Fruit fly (Drosophila melanogaster): ENCODE results near the gene bnk.

The bnk gene

dm6 chr3R:31213227-31213626, 20.1 kb downstream of the bnk start, which contains the start of the genes Zwilch and CG1542 (continued):
- peak; percentile 81 for TF ChIP-seq HLH4C (GFP tag; IDR thresholded peaks at IDR 0.05; ENCODE audit: partially characterized antibody)
- TF ChIP-seq Atf6 (GFP tag; IDR thresholded peaks at IDR 0.05), result no peak
- no peak for TF ChIP-seq sd (tag; optimal IDR thresholded peaks at IDR 0.05)
- no peak for TF ChIP-seq CG6272 (GFP tag; IDR thresholded peaks at IDR 0.05)
- TF ChIP-seq nom (GFP tag; optimal IDR thresholded peaks at IDR 0.05), result no peak
- no peak for TF ChIP-seq Dip2 (GFP tag; IDR thresholded peaks at IDR 0.05)
- TF ChIP-seq scrt (GFP tag; optimal IDR thresholded peaks at IDR 0.05), result no peak
- TF ChIP-seq CG8478 (optimal IDR thresholded peaks at IDR 0.05), result no peak
- TF ChIP-seq fd64A (GFP tag; optimal IDR thresholded peaks at IDR 0.05), result no peak
- TF ChIP-seq CG1832 (GFP tag; optimal IDR thresholded peaks at IDR 0.05), result no peak
- TF ChIP-seq CTCF (GFP tag; optimal IDR thresholded peaks at IDR 0.05), result no peak
- peak; percentile 79 for TF ChIP-seq amos (GFP tag; IDR thresholded peaks at IDR 0.05; ENCODE audit: partially characterized antibody)
- no peak for TF ChIP-seq CG31388 (GFP tag; optimal IDR thresholded peaks at IDR 0.05)
- TF ChIP-seq zen (tag; optimal IDR thresholded peaks at IDR 0.05), result no peak
- TF ChIP-seq D19A (tag; optimal IDR thresholded peaks at IDR 0.05), result no peak
- no peak for TF ChIP-seq pb (GFP tag; optimal IDR thresholded peaks at IDR 0.05)
- no peak for TF ChIP-seq fd3F (GFP tag; optimal IDR thresholded peaks at IDR 0.05)
- no peak for TF ChIP-seq CG2129 (GFP tag; IDR thresholded peaks at IDR 0.05; ENCODE audit: partially characterized antibody)
- TF ChIP-seq CG10979 (tag; optimal IDR thresholded peaks at IDR 0.05), result no peak
- TF ChIP-seq Bteb2 (GFP tag; optimal IDR thresholded peaks at IDR 0.05), result no peak
- TF ChIP-seq CG6854 (GFP tag; optimal IDR thresholded peaks at IDR 0.05), result no peak
- no peak for TF ChIP-seq CG3163 (GFP tag; optimal IDR thresholded peaks at IDR 0.05)
- no peak for TF ChIP-seq CG6765 (GFP tag; optimal IDR thresholded peaks at IDR 0.05)
- no peak for TF ChIP-seq HLH54F (GFP tag; optimal IDR thresholded peaks at IDR 0.05)
- no peak for TF ChIP-seq CG11398 (GFP tag; optimal IDR thresholded peaks at IDR 0.05)
- no peak for TF ChIP-seq jigr1 (GFP tag; IDR thresholded peaks at IDR 0.05)
- TF ChIP-seq CG15696 (tag; optimal IDR thresholded peaks at IDR 0.05), result no peak
- TF ChIP-seq ac (GFP tag; optimal IDR thresholded peaks at IDR 0.05), result no peak
- TF ChIP-seq Dref (GFP tag; IDR thresholded peaks at IDR 0.05), result peak; percentile 96
- no peak for TF ChIP-seq sug (tag; optimal IDR thresholded peaks at IDR 0.05)
- TF ChIP-seq CG17612 (GFP tag; IDR thresholded peaks at IDR 0.05), result no peak
- no peak for TF ChIP-seq sens-2 (GFP tag; IDR thresholded peaks at IDR 0.05)
- TF ChIP-seq CG34376 (GFP tag; optimal IDR thresholded peaks at IDR 0.05), result no peak
- TF ChIP-seq tx (GFP tag; optimal IDR thresholded peaks at IDR 0.05), result no peak
- TF ChIP-seq CG4820 (GFP tag; optimal IDR thresholded peaks at IDR 0.05), result no peak
- no peak for TF ChIP-seq disco-r (GFP tag; optimal IDR thresholded peaks at IDR 0.05)
- TF ChIP-seq seq (GFP tag; IDR thresholded peaks at IDR 0.05), result no peak
- TF ChIP-seq CG15514 (GFP tag; optimal IDR thresholded peaks at IDR 0.05), result peak; percentile 72
- no peak for TF ChIP-seq CrebB (tag; optimal IDR thresholded peaks at IDR 0.05)
- no peak for TF ChIP-seq aop (GFP tag; IDR thresholded peaks at IDR 0.05)
- TF ChIP-seq Doc2 (GFP tag; IDR thresholded peaks at IDR 0.05), result no peak
- TF ChIP-seq Chrac-16 (GFP tag; optimal IDR thresholded peaks at IDR 0.05), result no peak
- TF ChIP-seq ATbp (GFP tag; optimal IDR thresholded peaks at IDR 0.05), result no peak
- TF ChIP-seq CG31224 (GFP tag; IDR thresholded peaks at IDR 0.05), result no peak
- TF ChIP-seq kni (GFP tag; optimal IDR thresholded peaks at IDR 0.05), result peak; percentile 25
- no peak for TF ChIP-seq CG11247 (GFP tag; IDR thresholded peaks at IDR 0.05)
- TF ChIP-seq CG1647 (GFP tag; optimal IDR thresholded peaks at IDR 0.05), result no peak
- no peak for TF ChIP-seq z (GFP tag; IDR thresholded peaks at IDR 0.05)
- no peak for TF ChIP-seq Sox102F (GFP tag; optimal IDR thresholded peaks at IDR 0.05)
- TF ChIP-seq CG3995 (GFP tag; optimal IDR thresholded peaks at IDR 0.05), result no peak
- TF ChIP-seq CG12071 (GFP tag; optimal IDR thresholded peaks at IDR 0.05), result no peak
- no peak for TF ChIP-seq wdn (GFP tag; IDR thresholded peaks at IDR 0.05)
- TF ChIP-seq emc (GFP tag; optimal IDR thresholded peaks at IDR 0.05), result no peak
- no peak for TF ChIP-seq gt (GFP tag; IDR thresholded peaks at IDR 0.05)
